Fruit fly (Drosophila melanogaster) whole organism, embryonic: ENCODE results near the gene nod.

Experiments used
- BEAF-32 ChIP-seq: fragments of 200-800 bp; sonication (Bioruptor generic); optimal IDR thresholded peaks from 3 replicates; lab custom pipeline; 2017; ENCODE audit warnings: missing biosample characterization, missing genetic modification characterization, mild to moderate bottlenecking, moderate library complexity, missing genetic modification reagents
- CG10979 ChIP-seq: fragments of 200-800 bp; sonication (Bioruptor generic); optimal IDR thresholded peaks from 2 replicates; lab custom pipeline; 2018; ENCODE audit warnings: missing biosample characterization, mild to moderate bottlenecking, missing genetic modification characterization, moderate library complexity
- CG11696 ChIP-seq: fragments of 200-800 bp; sonication (Bioruptor generic); IDR thresholded peaks from 2 replicates; pipeline ENCODE4 v1.3.6; 2022; ENCODE audit warnings: missing biosample characterization, missing genetic modification characterization
- CG12155 ChIP-seq: fragments of 200-800 bp; sonication (Bioruptor generic); optimal IDR thresholded peaks from 3 replicates; lab custom pipeline; 2016; ENCODE audit warnings: missing biosample characterization, missing genetic modification characterization
- CG1233 ChIP-seq: fragments of 200-800 bp; sonication (Bioruptor generic); optimal IDR thresholded peaks from 4 replicates; lab custom pipeline; 2018; ENCODE audit warnings: missing biosample characterization, mild to moderate bottlenecking, missing genetic modification characterization
- CG12744 ChIP-seq: fragments of 200-800 bp; sonication (Bioruptor generic); optimal IDR thresholded peaks from 2 replicates; lab custom pipeline; 2016; ENCODE audit warnings: missing biosample characterization, missing genetic modification characterization
- CG12769 ChIP-seq: fragments of 200-800 bp; sonication (Bioruptor generic); optimal IDR thresholded peaks from 2 replicates; lab custom pipeline; 2019; ENCODE audit warnings: missing biosample characterization, mild to moderate bottlenecking, missing genetic modification characterization, moderate library complexity
- CG12942 ChIP-seq: fragments of 200-800 bp; sonication (Bioruptor generic); optimal IDR thresholded peaks from 3 replicates; lab custom pipeline; 2016; ENCODE audit warnings: missing biosample characterization, missing genetic modification characterization
- CG13424 ChIP-seq: fragments of 200-800 bp; sonication (Bioruptor generic); optimal IDR thresholded peaks from 2 replicates; lab custom pipeline; 2019; ENCODE audit warnings: missing biosample characterization, mild to moderate bottlenecking, missing genetic modification characterization, moderate library complexity
- CG14667 ChIP-seq: fragments of 200-800 bp; sonication (Bioruptor generic); IDR thresholded peaks from 2 replicates; pipeline ENCODE4 v1.3.6; 2022; ENCODE audit warnings: missing biosample characterization, missing genetic modification characterization
- CG15073 ChIP-seq: fragments of 200-800 bp; sonication (Bioruptor generic); optimal IDR thresholded peaks from 2 replicates; lab custom pipeline; 2016; ENCODE audit warnings: missing biosample characterization, missing genetic modification characterization
- CG1603 ChIP-seq: fragments of 200-800 bp; sonication (Bioruptor generic); optimal IDR thresholded peaks from 2 replicates; lab custom pipeline; 2019; ENCODE audit warnings: missing biosample characterization, mild to moderate bottlenecking, missing genetic modification characterization, moderate library complexity
- CG16815 ChIP-seq: fragments of 200-800 bp; sonication (Bioruptor generic); optimal IDR thresholded peaks from 3 replicates; lab custom pipeline; 2017; ENCODE audit warnings: missing biosample characterization, mild to moderate bottlenecking, missing genetic modification characterization
- CG17328 ChIP-seq: fragments of 200-800 bp; sonication (Bioruptor generic); IDR thresholded peaks from 2 replicates; pipeline ENCODE4 v1.3.6; 2022; ENCODE audit warnings: missing biosample characterization, missing genetic modification characterization
- CG1832 ChIP-seq: fragments of 200-800 bp; sonication (Bioruptor generic); optimal IDR thresholded peaks from 2 replicates; lab custom pipeline; 2017; ENCODE audit warnings: missing biosample characterization, mild to moderate bottlenecking, missing genetic modification characterization, inconsistent platforms
- CG18764 ChIP-seq: fragments of 200-800 bp; sonication (Bioruptor generic); optimal IDR thresholded peaks from 3 replicates; lab custom pipeline; 2016; ENCODE audit warnings: missing biosample characterization, missing genetic modification characterization
- CG2120 ChIP-seq: fragments of 200-800 bp; sonication (Bioruptor generic); optimal IDR thresholded peaks from 3 replicates; lab custom pipeline; 2016; ENCODE audit warnings: missing biosample characterization, missing genetic modification characterization
- CG3995 ChIP-seq: fragments of 200-800 bp; sonication (Bioruptor generic); optimal IDR thresholded peaks from 3 replicates; lab custom pipeline; 2016; ENCODE audit warnings: missing biosample characterization, missing genetic modification characterization
- CG4707 ChIP-seq: fragments of 200-800 bp; sonication (Bioruptor generic); optimal IDR thresholded peaks from 2 replicates; lab custom pipeline; 2018; ENCODE audit warnings: missing biosample characterization, mild to moderate bottlenecking, missing genetic modification characterization, moderate library complexity
- CG8089 ChIP-seq: fragments of 200-800 bp; sonication (Bioruptor generic); optimal IDR thresholded peaks from 3 replicates; lab custom pipeline; 2016; ENCODE audit warnings: missing biosample characterization, missing genetic modification characterization
- CG8281 ChIP-seq: fragments of 200-800 bp; sonication (Bioruptor generic); optimal IDR thresholded peaks from 2 replicates; lab custom pipeline; 2018; ENCODE audit warnings: missing biosample characterization, mild to moderate bottlenecking, missing genetic modification characterization, moderate library complexity
- Dip2 ChIP-seq: fragments of 200-800 bp; sonication (Bioruptor generic); IDR thresholded peaks from 2 replicates; pipeline ENCODE4 v1.3.6; 2022; ENCODE audit warnings: missing biosample characterization, missing genetic modification characterization
- Ets65A ChIP-seq: fragments of 200-800 bp; sonication (Bioruptor generic); peaks from one replicate; lab custom pipeline; 2016; ENCODE audit warnings: missing biosample characterization, missing genetic modification characterization
- Ets97D ChIP-seq: fragments of 200-800 bp; sonication (Bioruptor generic); optimal IDR thresholded peaks from 3 replicates; lab custom pipeline; 2016; ENCODE audit warnings: missing biosample characterization, missing genetic modification characterization
- Mrtf ChIP-seq: fragments of 200-800 bp; sonication (Bioruptor generic); IDR thresholded peaks from 3 replicates; pipeline ENCODE4 v1.3.6; 2022; ENCODE audit warnings: missing biosample characterization, missing genetic modification characterization
- Neu2 ChIP-seq: fragments of 200-800 bp; sonication (Bioruptor generic); optimal IDR thresholded peaks from 3 replicates; lab custom pipeline; 2016; ENCODE audit warnings: missing biosample characterization, missing genetic modification characterization, borderline replicate concordance
- Nf-YC ChIP-seq: fragments of 200-800 bp; optimal IDR thresholded peaks from 3 replicates; lab custom pipeline; 2019; ENCODE audit warnings: missing biosample characterization, mild to moderate bottlenecking, missing genetic modification characterization, moderate library complexity
- Oli ChIP-seq: fragments of 200-800 bp; sonication (Bioruptor generic); optimal IDR thresholded peaks from 2 replicates; lab custom pipeline; 2018; ENCODE audit warnings: missing biosample characterization, mild to moderate bottlenecking, missing genetic modification characterization, moderate library complexity
- ac ChIP-seq: fragments of 200-800 bp; sonication (Bioruptor generic); optimal IDR thresholded peaks from 3 replicates; lab custom pipeline; 2017; ENCODE audit warnings: missing biosample characterization, mild to moderate bottlenecking, missing genetic modification characterization
- al ChIP-seq: fragments of 200-800 bp; sonication (Bioruptor generic); IDR thresholded peaks from 2 replicates; pipeline ENCODE4 v1.3.6; 2022; ENCODE audit warnings: missing biosample characterization, missing genetic modification characterization
- bowl ChIP-seq: fragments of 200-800 bp; sonication (Bioruptor generic); IDR thresholded peaks from 2 replicates; pipeline ENCODE4 v1.3.6; 2022; ENCODE audit warnings: missing biosample characterization, missing genetic modification characterization
- cad ChIP-seq: fragments of >200 bp; optimal IDR thresholded peaks from 2 replicates; lab custom pipeline; 2017; ENCODE audit warnings: missing biosample characterization, missing genetic modification characterization
- chn ChIP-seq: fragments of 200-800 bp; sonication (Bioruptor generic); optimal IDR thresholded peaks from 2 replicates; lab custom pipeline; 2016; ENCODE audit warnings: missing biosample characterization, missing genetic modification characterization
- croc ChIP-seq: fragments of 200-800 bp; sonication (Bioruptor generic); conservative IDR thresholded peaks from 3 replicates; pipeline ENCODE4 v1.3.6; 2022; ENCODE audit warnings: missing biosample characterization, missing genetic modification characterization
- disco-r ChIP-seq: fragments of 200-800 bp; sonication (Bioruptor generic); optimal IDR thresholded peaks from 2 replicates; lab custom pipeline; 2016; ENCODE audit warnings: missing biosample characterization, missing genetic modification characterization
- emc ChIP-seq: fragments of 200-800 bp; sonication (Bioruptor generic); optimal IDR thresholded peaks from 2 replicates; lab custom pipeline; 2016; ENCODE audit warnings: missing biosample characterization, missing genetic modification characterization
- jigr1 ChIP-seq: fragments of 200-800 bp; sonication (Bioruptor generic); IDR thresholded peaks from 3 replicates; pipeline ENCODE4 v1.3.6; 2022; ENCODE audit warnings: missing biosample characterization, missing genetic modification characterization
- nmo ChIP-seq: fragments of 200-800 bp; sonication (Bioruptor generic); optimal IDR thresholded peaks from 2 replicates; lab custom pipeline; 2018; ENCODE audit warnings: missing biosample characterization, mild to moderate bottlenecking, missing genetic modification characterization, moderate library complexity
- otp ChIP-seq: fragments of 200-800 bp; sonication (Bioruptor generic); IDR thresholded peaks from 3 replicates; pipeline ENCODE4, ENCODE4 v1.3.6; 2022; ENCODE audit warnings: missing biosample characterization, missing genetic modification characterization
- pb ChIP-seq: fragments of 200-800 bp; sonication (Bioruptor generic); optimal IDR thresholded peaks from 3 replicates; lab custom pipeline; 2016; ENCODE audit warnings: missing biosample characterization, missing genetic modification characterization
- pfk ChIP-seq: fragments of 200-800 bp; sonication (Bioruptor generic); optimal IDR thresholded peaks from 2 replicates; lab custom pipeline; 2018; ENCODE audit warnings: missing biosample characterization, mild to moderate bottlenecking, missing genetic modification characterization, moderate library complexity
- pho ChIP-seq: fragments of 200-800 bp; sonication (Bioruptor generic); optimal IDR thresholded peaks from 2 replicates; lab custom pipeline; 2016; ENCODE audit warnings: missing biosample characterization, missing genetic modification characterization
- pnt ChIP-seq: fragments of 200-800 bp; sonication (Bioruptor generic); optimal IDR thresholded peaks from 3 replicates; lab custom pipeline; 2016; ENCODE audit warnings: missing biosample characterization, missing genetic modification characterization
- pzg ChIP-seq: fragments of 200-800 bp; sonication (Bioruptor generic); optimal IDR thresholded peaks from 3 replicates; lab custom pipeline; 2018; ENCODE audit warnings: missing biosample characterization, mild to moderate bottlenecking, missing genetic modification characterization, moderate library complexity
- rib ChIP-seq: fragments of 200-800 bp; sonication (Bioruptor generic); IDR thresholded peaks from 2 replicates; pipeline ENCODE4 v1.3.6; 2022; ENCODE audit warnings: missing biosample characterization, missing genetic modification characterization
- run ChIP-seq: fragments of 200-800 bp; sonication (Bioruptor generic); optimal IDR thresholded peaks from 3 replicates; lab custom pipeline; 2018; ENCODE audit warnings: missing biosample characterization, mild to moderate bottlenecking, missing genetic modification characterization
- sens-2 ChIP-seq: fragments of 200-800 bp; sonication (Bioruptor generic); IDR thresholded peaks from 2 replicates; pipeline ENCODE4 v1.3.6; 2022; ENCODE audit warnings: missing biosample characterization, missing genetic modification characterization
- tgo ChIP-seq: fragments of 200-800 bp; sonication (Bioruptor generic); IDR thresholded peaks from 3 replicates; pipeline ENCODE4 v1.3.6; 2022; ENCODE audit warnings: missing biosample characterization, missing genetic modification characterization
- twi ChIP-seq: fragments of 200-800 bp; optimal IDR thresholded peaks from 2 replicates; lab custom pipeline; 2019; ENCODE audit warnings: missing biosample characterization, mild to moderate bottlenecking, missing genetic modification characterization, moderate library complexity
- yki ChIP-seq: fragments of >200 bp; optimal IDR thresholded peaks from 3 replicates; lab custom pipeline; 2018

nod gene

dm6 chrX:11559728-11560724, 20.5 kb upstream of the nod start (continued):
- TF ChIP-seq pzg (GFP tag; lab: Kevin White, UChicago) (no peak), Oli (tag; lab: Kevin White, UChicago) (peak; percentile 90), disco-r (GFP tag; lab: Kevin White, UChicago) (no peak), Nf-YC (tag; lab: Kevin White, UChicago) (peak; percentile 84), CG17328 (GFP tag; lab: Robert Waterston, UW) (peak; percentile 27; the same call in 1 of the 2 replicates), pfk (no peak), CG1603 (no peak), CG16815 (GFP tag; lab: Kevin White, UChicago) (peak; percentile 57), CG2120 (peak; percentile 78), pho (GFP tag; lab: Kevin White, UChicago) (peak; percentile 26), CG3995 (GFP tag; lab: Kevin White, UChicago) (peak; percentile 44), CG4707 (GFP tag; lab: Kevin White, UChicago) (peak; percentile 56), jigr1 (0 out of 3 replicates have a peak, but pooled peaks have one; percentile 35), otp (GFP tag; lab: Robert Waterston, UW) (no peak), rib (GFP tag; lab: Robert Waterston, UW) (no peak), CG12155 (peak; percentile 74), BEAF-32 (no peak), emc (GFP tag; lab: Kevin White, UChicago) (no peak), twi (tag; lab: Kevin White, UChicago) (peak; percentile 58), CG14667 (GFP tag; lab: Robert Waterston, UW) (peak; percentile 54), yki (no peak), run (peak; percentile 81), sens-2 (GFP tag; lab: Robert Waterston, UW) (no peak), bowl (GFP tag; lab: Robert Waterston, UW) (no peak), chn (no peak), CG8281 (tag; lab: Kevin White, UChicago) (peak; percentile 61), CG12744 (GFP tag; lab: Kevin White, UChicago) (no peak), CG10979 (peak; percentile 80), CG1832 (no peak), nmo (GFP tag; lab: Kevin White, UChicago) (peak; percentile 93), CG18764 (GFP tag; lab: Kevin White, UChicago) (peak; percentile 23), cad (GFP tag; lab: Kevin White, UChicago) (no peak), CG12769 (tag; lab: Kevin White, UChicago) (no peak), CG13424 (tag; lab: Kevin White, UChicago) (peak; percentile 91), ac (GFP tag; lab: Kevin White, UChicago) (no peak), Mrtf (GFP tag; lab: Robert Waterston, UW) (peak; percentile 35; the same call in 1 of the 3 replicates), Ets97D (GFP tag; lab: Kevin White, UChicago) (no peak), croc (GFP tag; lab: Robert Waterston, UW) (no peak; the same call in 2 of the 3 replicates), Dip2 (GFP tag; lab: Robert Waterston, UW) (no peak), CG12942 (GFP tag; lab: Kevin White, UChicago) (peak; percentile 56), Ets65A (peak; percentile 56), CG11696 (GFP tag; lab: Robert Waterston, UW) (peak; percentile 76), CG8089 (no peak), Neu2 (GFP tag; lab: Kevin White, UChicago) (no peak), pb (GFP tag; lab: Kevin White, UChicago) (no peak), CG15073 (GFP tag; lab: Kevin White, UChicago) (peak; percentile 2), tgo (GFP tag; lab: Robert Waterston, UW) (peak; percentile 72), pnt (peak; percentile 15), CG1233 (GFP tag; lab: Kevin White, UChicago) (peak; percentile 83), al (GFP tag; lab: Robert Waterston, UW) (peak; percentile 67)
